Fruit fly (Drosophila melanogaster) whole organism, embryonic: ENCODE data around the gene Vha16-2.

Experiments used
- Antp ChIP-seq: fragments of 200-800 bp; sonication (Bioruptor generic); optimal IDR thresholded peaks from 3 replicates; lab custom pipeline; 2016; ENCODE audit warnings: missing biosample characterization, missing genetic modification characterization
- CG10543 ChIP-seq: fragments of 200-800 bp; sonication (Bioruptor generic); optimal IDR thresholded peaks from 3 replicates; lab custom pipeline; 2017; ENCODE audit warnings: missing biosample characterization, mild to moderate bottlenecking, missing genetic modification characterization, moderate library complexity
- CG12071 ChIP-seq: fragments of 200-800 bp; sonication (Bioruptor generic); optimal IDR thresholded peaks from 3 replicates; lab custom pipeline; 2018; ENCODE audit warnings: missing biosample characterization, mild to moderate bottlenecking, missing genetic modification characterization
- CG12744 ChIP-seq: fragments of 200-800 bp; sonication (Bioruptor generic); optimal IDR thresholded peaks from 2 replicates; lab custom pipeline; 2016; ENCODE audit warnings: missing biosample characterization, missing genetic modification characterization
- CG1603 ChIP-seq: fragments of 200-800 bp; sonication (Bioruptor generic); optimal IDR thresholded peaks from 2 replicates; lab custom pipeline; 2019; ENCODE audit warnings: missing biosample characterization, mild to moderate bottlenecking, missing genetic modification characterization, moderate library complexity
- CG16813 ChIP-seq: fragments of 200-800 bp; sonication (Bioruptor generic); IDR thresholded peaks from 3 replicates; pipeline ENCODE4 v1.3.6; 2022; ENCODE audit warnings: missing biosample characterization, missing genetic modification characterization; ENCODE audit not compliant: partially characterized antibody
- CG17568 ChIP-seq: fragments of 200-800 bp; sonication (Bioruptor generic); optimal IDR thresholded peaks from 2 replicates; lab custom pipeline; 2018; ENCODE audit warnings: missing biosample characterization, mild to moderate bottlenecking, missing genetic modification characterization, moderate library complexity
- CG17829 ChIP-seq: fragments of 200-800 bp; optimal IDR thresholded peaks from 2 replicates; lab custom pipeline; 2019; ENCODE audit warnings: missing biosample characterization, mild to moderate bottlenecking, missing genetic modification characterization, moderate library complexity
- CG18262 ChIP-seq: fragments of 200-800 bp; optimal IDR thresholded peaks from 3 replicates; lab custom pipeline; 2019; ENCODE audit warnings: missing biosample characterization, mild to moderate bottlenecking, missing genetic modification characterization, moderate library complexity
- CG1832 ChIP-seq: fragments of 200-800 bp; sonication (Bioruptor generic); optimal IDR thresholded peaks from 2 replicates; lab custom pipeline; 2017; ENCODE audit warnings: missing biosample characterization, mild to moderate bottlenecking, missing genetic modification characterization, inconsistent platforms
- CG2889 ChIP-seq: fragments of 200-800 bp; sonication (Bioruptor generic); IDR thresholded peaks from 3 replicates; pipeline ENCODE4 v1.3.6; 2022; ENCODE audit warnings: missing biosample characterization, missing genetic modification characterization
- CG3163 ChIP-seq: fragments of 200-800 bp; sonication (Bioruptor generic); optimal IDR thresholded peaks from 3 replicates; lab custom pipeline; 2016; ENCODE audit warnings: missing biosample characterization, missing genetic modification characterization
- CG4328 ChIP-seq: fragments of 200-800 bp; sonication (Bioruptor generic); optimal IDR thresholded peaks from 3 replicates; lab custom pipeline; 2017; ENCODE audit warnings: missing biosample characterization, missing genetic modification reagents, missing genetic modification characterization
- CG7372 ChIP-seq: fragments of 200-800 bp; sonication (Bioruptor generic); IDR thresholded peaks from 2 replicates; pipeline ENCODE4 v1.3.6; 2022; ENCODE audit warnings: missing biosample characterization, missing genetic modification characterization
- CG8388 ChIP-seq: fragments of 200-800 bp; sonication (Bioruptor generic); optimal IDR thresholded peaks from 2 replicates; lab custom pipeline; 2019; ENCODE audit warnings: missing biosample characterization, mild to moderate bottlenecking, missing genetic modification characterization, moderate library complexity
- CG9932 ChIP-seq: fragments of 200-800 bp; sonication (Bioruptor generic); IDR thresholded peaks from 2 replicates; pipeline ENCODE4 v1.3.6; 2022; ENCODE audit warnings: missing biosample characterization, missing genetic modification characterization
- CTCF ChIP-seq: fragments of 200-800 bp; sonication (Bioruptor generic); optimal IDR thresholded peaks from 2 replicates; lab custom pipeline; 2017; ENCODE audit warnings: missing biosample characterization, mild to moderate bottlenecking, missing genetic modification characterization, moderate library complexity
- D ChIP-seq, 2 experiments: fragments of 200-800 bp in 1 of 2; fragments of >200 bp in 1 of 2; sonication (Bioruptor generic) in 1 of 2; optimal IDR thresholded peaks; 2 replicates in 1 of 2; 3 replicates in 1 of 2; lab custom pipeline; 2017; ENCODE audit warnings: mild to moderate bottlenecking in 1 of 2, missing biosample characterization in 1 of 2, missing genetic modification characterization in 1 of 2, missing genetic modification reagents in 1 of 2
- Dbx ChIP-seq: fragments of 200-800 bp; sonication (Bioruptor generic); IDR thresholded peaks from 3 replicates; pipeline ENCODE4 v1.3.6; 2022; ENCODE audit warnings: missing biosample characterization, missing genetic modification characterization
- Dek ChIP-seq: fragments of 200-800 bp; sonication (Bioruptor generic); optimal IDR thresholded peaks from 3 replicates; lab custom pipeline; 2019; ENCODE audit warnings: missing biosample characterization, mild to moderate bottlenecking, missing genetic modification characterization, moderate library complexity
- Doc3 ChIP-seq: fragments of 200-800 bp; sonication (Bioruptor generic); IDR thresholded peaks from 3 replicates; pipeline ENCODE4 v1.3.6; 2022; ENCODE audit warnings: missing biosample characterization, missing genetic modification characterization; ENCODE audit not compliant: partially characterized antibody
- Nf-YC ChIP-seq: fragments of 200-800 bp; optimal IDR thresholded peaks from 3 replicates; lab custom pipeline; 2019; ENCODE audit warnings: missing biosample characterization, mild to moderate bottlenecking, missing genetic modification characterization, moderate library complexity
- NfI ChIP-seq: fragments of 200-800 bp; sonication (Bioruptor generic); optimal IDR thresholded peaks from 3 replicates; lab custom pipeline; 2018; ENCODE audit warnings: missing biosample characterization, mild to moderate bottlenecking, missing genetic modification characterization, moderate library complexity
- Pdp1 ChIP-seq, 2 experiments: fragments of 200-800 bp; sonication (Bioruptor generic); optimal IDR thresholded peaks; 3 replicates each; lab custom pipeline; 2016; ENCODE audit warnings: missing biosample characterization in 2 of 2, missing genetic modification characterization in 2 of 2, mild to moderate bottlenecking in 1 of 2, moderate library complexity in 1 of 2
- Sry-δ ChIP-seq: fragments of 200-800 bp; sonication (Bioruptor generic); optimal IDR thresholded peaks from 2 replicates; lab custom pipeline; 2016; ENCODE audit warnings: missing biosample characterization, missing genetic modification characterization
- Trl ChIP-seq, 3 experiments: fragments of >200 bp in 2 of 3; fragments of 200-800 bp in 1 of 3; sonication (Bioruptor generic) in 1 of 3; optimal IDR thresholded peaks; 2 replicates in 1 of 3; 3 replicates in 2 of 3; lab custom pipeline; 2016 to 2017; ENCODE audit warnings: missing biosample characterization in 1 of 3, missing genetic modification characterization in 1 of 3
- ara ChIP-seq: fragments of 200-800 bp; sonication (Bioruptor generic); IDR thresholded peaks from 2 replicates; pipeline ENCODE4 v1.3.6; 2022; ENCODE audit warnings: missing biosample characterization, missing genetic modification characterization
- az2 ChIP-seq: fragments of 200-800 bp; sonication (Bioruptor generic); optimal IDR thresholded peaks from 3 replicates; lab custom pipeline; 2016; ENCODE audit warnings: missing biosample characterization, missing genetic modification characterization
- bbx ChIP-seq: fragments of 200-800 bp; sonication (Bioruptor generic); IDR thresholded peaks from 2 replicates; pipeline ENCODE4 v1.3.6; 2022; ENCODE audit warnings: missing biosample characterization, missing genetic modification characterization; ENCODE audit not compliant: partially characterized antibody
- chif ChIP-seq, 2 experiments: fragments of 200-800 bp; sonication (Bioruptor generic); optimal IDR thresholded peaks; 3 replicates each; lab custom pipeline; 2016; ENCODE audit warnings: missing biosample characterization in 2 of 2, missing genetic modification characterization in 2 of 2
- en ChIP-seq: fragments of 200-800 bp; sonication (Bioruptor generic); optimal IDR thresholded peaks from 2 replicates; lab custom pipeline; 2016; ENCODE audit warnings: missing biosample characterization, missing genetic modification characterization
- ftz-f1 ChIP-seq: fragments of 200-800 bp; sonication (Bioruptor generic); optimal IDR thresholded peaks from 2 replicates; lab custom pipeline; 2016; ENCODE audit warnings: missing biosample characterization, missing genetic modification characterization
- gcm ChIP-seq: fragments of 200-800 bp; sonication (Bioruptor generic); optimal IDR thresholded peaks from 2 replicates; lab custom pipeline; 2019; ENCODE audit warnings: missing biosample characterization, mild to moderate bottlenecking, missing genetic modification characterization, moderate library complexity
- gcm2 ChIP-seq: fragments of 200-800 bp; sonication (Bioruptor generic); optimal IDR thresholded peaks from 2 replicates; lab custom pipeline; 2016; ENCODE audit warnings: missing biosample characterization, missing genetic modification characterization
- h ChIP-seq: fragments of >200 bp; optimal IDR thresholded peaks from 2 replicates; lab custom pipeline; 2017
- kay ChIP-seq: fragments of 200-800 bp; sonication (Bioruptor generic); optimal IDR thresholded peaks from 2 replicates; lab custom pipeline; 2016; ENCODE audit warnings: missing biosample characterization, missing genetic modification characterization
- lab ChIP-seq: fragments of 200-800 bp; sonication (Bioruptor generic); optimal IDR thresholded peaks from 3 replicates; lab custom pipeline; 2017; ENCODE audit warnings: missing biosample characterization, missing genetic modification characterization, mild to moderate bottlenecking, moderate library complexity, missing genetic modification reagents
- maf-S ChIP-seq: fragments of 200-800 bp; sonication (Bioruptor generic); optimal IDR thresholded peaks from 2 replicates; lab custom pipeline; 2016; ENCODE audit warnings: missing biosample characterization, missing genetic modification characterization
- nerfin-1 ChIP-seq: fragments of 200-800 bp; sonication (Bioruptor generic); optimal IDR thresholded peaks from 3 replicates; lab custom pipeline; 2019; ENCODE audit warnings: missing biosample characterization, mild to moderate bottlenecking, missing genetic modification characterization, moderate library complexity
- rib ChIP-seq: fragments of 200-800 bp; sonication (Bioruptor generic); IDR thresholded peaks from 2 replicates; pipeline ENCODE4 v1.3.6; 2022; ENCODE audit warnings: missing biosample characterization, missing genetic modification characterization
- scrt ChIP-seq: fragments of 200-800 bp; sonication (Bioruptor generic); optimal IDR thresholded peaks from 2 replicates; lab custom pipeline; 2018; ENCODE audit warnings: missing biosample characterization, mild to moderate bottlenecking, missing genetic modification characterization, moderate library complexity
- sna ChIP-seq: fragments of 200-800 bp; sonication (Bioruptor generic); IDR thresholded peaks from 2 replicates; pipeline ENCODE4 v1.3.6; 2022; ENCODE audit warnings: missing biosample characterization, missing genetic modification characterization; ENCODE audit not compliant: partially characterized antibody
- sob ChIP-seq: fragments of 200-800 bp; sonication (Bioruptor generic); IDR thresholded peaks from 2 replicates; pipeline ENCODE4 v1.3.6; 2022; ENCODE audit warnings: missing biosample characterization, missing genetic modification characterization
- sqz ChIP-seq: fragments of 200-800 bp; sonication (Bioruptor generic); optimal IDR thresholded peaks from 3 replicates; lab custom pipeline; 2018; ENCODE audit warnings: missing biosample characterization, mild to moderate bottlenecking, missing genetic modification characterization
- sug ChIP-seq: fragments of 200-800 bp; optimal IDR thresholded peaks from 2 replicates; lab custom pipeline; 2019; ENCODE audit warnings: missing biosample characterization, mild to moderate bottlenecking, missing genetic modification characterization, moderate library complexity
- trem ChIP-seq: fragments of 200-800 bp; optimal IDR thresholded peaks from 3 replicates; lab custom pipeline; 2019; ENCODE audit warnings: missing biosample characterization, mild to moderate bottlenecking, missing genetic modification characterization, moderate library complexity
- twi ChIP-seq: fragments of 200-800 bp; optimal IDR thresholded peaks from 2 replicates; lab custom pipeline; 2019; ENCODE audit warnings: missing biosample characterization, mild to moderate bottlenecking, missing genetic modification characterization, moderate library complexity
- unpg ChIP-seq: fragments of 200-800 bp; sonication (Bioruptor generic); optimal IDR thresholded peaks from 3 replicates; lab custom pipeline; 2018; ENCODE audit warnings: missing biosample characterization, mild to moderate bottlenecking, missing genetic modification characterization, moderate library complexity

The Vha16-2 gene

dm6 chr3L:11487327-11487973, 12.7 kb downstream of the Vha16-2 start, which contains the start of gene chrb (continued):
- peak; percentile 66 for TF ChIP-seq Nf-YC (tag; lab: Kevin White, UChicago)
- TF ChIP-seq CG1603 (tag; lab: Kevin White, UChicago) = peak; percentile 46
- TF ChIP-seq ara = peak; percentile 63; the same call in 1 of the 2 replicates
- TF ChIP-seq unpg (GFP tag; lab: Kevin White, UChicago) = peak; percentile 31
- TF ChIP-seq gcm2 (GFP tag; lab: Kevin White, UChicago) = peak; percentile 62
- no peak for TF ChIP-seq CG9932 (GFP tag; lab: Robert Waterston, UW)
- peak; percentile 37 for TF ChIP-seq CTCF (GFP tag; lab: Kevin White, UChicago)
- peak; percentile 65 for TF ChIP-seq CG12071
- TF ChIP-seq nerfin-1 (tag; lab: Kevin White, UChicago) = peak; percentile 58
- peak in 1 of 2 experiments; percentile 35 for TF ChIP-seq chif (GFP tag; optimal IDR thresholded peaks at IDR 0.05; lab: Kevin White, UChicago)
- peak; percentile 79 for TF ChIP-seq lab (GFP tag; lab: Kevin White, UChicago)
- TF ChIP-seq sob (GFP tag; lab: Robert Waterston, UW) = peak; percentile 42; the same call in 1 of the 2 replicates
- TF ChIP-seq Doc3 = peak; percentile 51; the same call in 1 of the 3 replicates
- TF ChIP-seq Trl (optimal IDR thresholded peaks at IDR 0.05; lab: Kevin White, UChicago) = peak; percentile 95 to 98
- TF ChIP-seq Trl (GFP tag; optimal IDR thresholded peaks at IDR 0.05; lab: Kevin White, UChicago) = peak; percentile 76
- peak; percentile 93 for TF ChIP-seq sqz (GFP tag; lab: Kevin White, UChicago)
- TF ChIP-seq h (lab: Kevin White, UChicago) = no peak
- TF ChIP-seq az2 (GFP tag; lab: Kevin White, UChicago) = peak; percentile 28
- peak; percentile 32 for TF ChIP-seq kay
- peak; percentile 37 for TF ChIP-seq sug (tag; lab: Kevin White, UChicago)
- TF ChIP-seq scrt (GFP tag; lab: Kevin White, UChicago) = peak; percentile 69
- peak; percentile 69 for TF ChIP-seq CG17568 (GFP tag; lab: Kevin White, UChicago)
- TF ChIP-seq CG3163 (GFP tag; lab: Kevin White, UChicago) = peak; percentile 99
- peak; percentile 20 for TF ChIP-seq Sry-δ
- peak; percentile 22 for TF ChIP-seq Dek (tag; lab: Kevin White, UChicago)
- peak; percentile 70; the same call in 1 of the 2 replicates for TF ChIP-seq sna (GFP tag; lab: Robert Waterston, UW)
- TF ChIP-seq maf-S (GFP tag; lab: Kevin White, UChicago) = peak; percentile 26
- TF ChIP-seq bbx (GFP tag; lab: Robert Waterston, UW) = peak; percentile 80
- TF ChIP-seq CG18262 (tag; lab: Kevin White, UChicago) = peak; percentile 46
- peak; percentile 65; the same call in 2 of the 3 replicates for TF ChIP-seq Dbx (GFP tag; lab: Robert Waterston, UW)
- TF ChIP-seq gcm = peak; percentile 41
- no peak for TF ChIP-seq CG2889 (GFP tag; lab: Robert Waterston, UW)
- no peak for TF ChIP-seq en (GFP tag; lab: Kevin White, UChicago)
- peak; percentile 88 for TF ChIP-seq ftz-f1 (GFP tag; lab: Kevin White, UChicago)
- TF ChIP-seq CG1832 = peak; percentile 66
- TF ChIP-seq CG4328 = peak; percentile 42
- no peak for TF ChIP-seq D (optimal IDR thresholded peaks at IDR 0.05; lab: Kevin White, UChicago)
- TF ChIP-seq D (GFP tag; optimal IDR thresholded peaks at IDR 0.05; lab: Kevin White, UChicago) = peak; percentile 24
- peak; percentile 58 for TF ChIP-seq Antp (GFP tag; lab: Kevin White, UChicago)
- no peak for TF ChIP-seq CG7372 (GFP tag; lab: Robert Waterston, UW)
- TF ChIP-seq trem (tag; lab: Kevin White, UChicago) = peak; percentile 27
- TF ChIP-seq CG17829 (tag; lab: Kevin White, UChicago) = peak; percentile 80
- peak; percentile 43; the same call in 1 of the 3 replicates for TF ChIP-seq CG16813 (GFP tag; lab: Robert Waterston, UW)
- peak in 1 of 2 experiments; percentile 52 for TF ChIP-seq Pdp1 (GFP tag; optimal IDR thresholded peaks at IDR 0.05; lab: Kevin White, UChicago)
- no peak; the same call in 1 of the 2 replicates for TF ChIP-seq rib (GFP tag; lab: Robert Waterston, UW)
- TF ChIP-seq twi (tag; lab: Kevin White, UChicago) = peak; percentile 52
- TF ChIP-seq CG12744 (GFP tag; lab: Kevin White, UChicago) = no peak
- peak; percentile 36 for TF ChIP-seq NfI (GFP tag; lab: Kevin White, UChicago)
- TF ChIP-seq CG10543 = peak; percentile 74
- TF ChIP-seq CG8388 (GFP tag; lab: Kevin White, UChicago) = peak; percentile 27
